Fruit fly (Drosophila melanogaster) whole organism, embryonic: ENCODE data around the gene Ac76E.

Experiments used
- CG10267 ChIP-seq: fragments of 200-800 bp; sonication (Bioruptor generic); optimal IDR thresholded peaks from 2 replicates; lab custom pipeline; 2018; ENCODE audit warnings: missing biosample characterization, mild to moderate bottlenecking, missing genetic modification characterization, moderate library complexity
- CG10321 ChIP-seq: fragments of 200-800 bp; sonication (Bioruptor generic); IDR thresholded peaks from 2 replicates; pipeline ENCODE4 v1.3.6; 2022; ENCODE audit warnings: missing biosample characterization, missing genetic modification characterization
- CG10366 ChIP-seq: fragments of 200-800 bp; sonication (Bioruptor generic); IDR thresholded peaks from 2 replicates; pipeline ENCODE4 v1.3.6; 2022; ENCODE audit warnings: missing biosample characterization, missing genetic modification characterization
- CG11247 ChIP-seq: fragments of 200-800 bp; sonication (Bioruptor generic); IDR thresholded peaks from 2 replicates; pipeline ENCODE4 v1.3.6; 2022; ENCODE audit warnings: missing biosample characterization, missing genetic modification characterization
- CG13287 ChIP-seq: fragments of 200-800 bp; sonication (Bioruptor generic); IDR thresholded peaks from 2 replicates; pipeline ENCODE4 v1.3.6; 2022; ENCODE audit warnings: missing biosample characterization, missing genetic modification characterization; ENCODE audit not compliant: partially characterized antibody
- CG15073 ChIP-seq: fragments of 200-800 bp; sonication (Bioruptor generic); optimal IDR thresholded peaks from 2 replicates; lab custom pipeline; 2016; ENCODE audit warnings: missing biosample characterization, missing genetic modification characterization
- CG1602 ChIP-seq: fragments of 200-800 bp; sonication (Bioruptor generic); optimal IDR thresholded peaks from 3 replicates; lab custom pipeline; 2016; ENCODE audit warnings: missing biosample characterization, missing genetic modification characterization
- CG17186 ChIP-seq: fragments of 200-800 bp; sonication (Bioruptor generic); optimal IDR thresholded peaks from 3 replicates; lab custom pipeline; 2017; ENCODE audit warnings: missing biosample characterization, missing genetic modification reagents, missing genetic modification characterization
- CG18011 ChIP-seq: fragments of 200-800 bp; sonication (Bioruptor generic); optimal IDR thresholded peaks from 2 replicates; lab custom pipeline; 2017; ENCODE audit warnings: missing biosample characterization, missing genetic modification characterization, mild to moderate bottlenecking, moderate library complexity, missing genotype
- CG2116 ChIP-seq: fragments of 200-800 bp; sonication (Bioruptor generic); optimal IDR thresholded peaks from 3 replicates; lab custom pipeline; 2018; ENCODE audit warnings: missing biosample characterization, mild to moderate bottlenecking, missing genetic modification characterization
- CG2889 ChIP-seq: fragments of 200-800 bp; sonication (Bioruptor generic); IDR thresholded peaks from 3 replicates; pipeline ENCODE4 v1.3.6; 2022; ENCODE audit warnings: missing biosample characterization, missing genetic modification characterization
- CG31388 ChIP-seq: fragments of 200-800 bp; sonication (Bioruptor generic); optimal IDR thresholded peaks from 2 replicates; lab custom pipeline; 2016; ENCODE audit warnings: missing biosample characterization, missing genetic modification characterization
- CG3838 ChIP-seq: fragments of 200-800 bp; sonication (Bioruptor generic); optimal IDR thresholded peaks from 3 replicates; lab custom pipeline; 2016; ENCODE audit warnings: missing biosample characterization, missing genetic modification characterization
- CG3995 ChIP-seq: fragments of 200-800 bp; sonication (Bioruptor generic); optimal IDR thresholded peaks from 3 replicates; lab custom pipeline; 2016; ENCODE audit warnings: missing biosample characterization, missing genetic modification characterization
- CG6689 ChIP-seq: fragments of 200-800 bp; sonication (Bioruptor generic); IDR thresholded peaks from 2 replicates; pipeline ENCODE4 v1.3.6; 2022; ENCODE audit warnings: missing biosample characterization, missing genetic modification characterization
- CG7839 ChIP-seq: fragments of 200-800 bp; sonication (Bioruptor generic); optimal IDR thresholded peaks from 3 replicates; lab custom pipeline; 2018; ENCODE audit warnings: missing biosample characterization, mild to moderate bottlenecking, missing genetic modification characterization, moderate library complexity
- CG8765 ChIP-seq: fragments of 200-800 bp; sonication (Bioruptor generic); IDR thresholded peaks from 2 replicates; pipeline ENCODE4 v1.3.6; 2022; ENCODE audit warnings: missing biosample characterization, missing genetic modification characterization
- D ChIP-seq, 2 experiments: fragments of 200-800 bp in 1 of 2; fragments of >200 bp in 1 of 2; sonication (Bioruptor generic) in 1 of 2; optimal IDR thresholded peaks; 2 replicates in 1 of 2; 3 replicates in 1 of 2; lab custom pipeline; 2017; ENCODE audit warnings: mild to moderate bottlenecking in 1 of 2, missing biosample characterization in 1 of 2, missing genetic modification characterization in 1 of 2, missing genetic modification reagents in 1 of 2
- Dek ChIP-seq: fragments of 200-800 bp; sonication (Bioruptor generic); optimal IDR thresholded peaks from 3 replicates; lab custom pipeline; 2019; ENCODE audit warnings: missing biosample characterization, mild to moderate bottlenecking, missing genetic modification characterization, moderate library complexity
- Dfd ChIP-seq, 2 experiments: fragments of >200 bp; optimal IDR thresholded peaks; 2 replicates each; lab custom pipeline; 2017; ENCODE audit warnings: missing biosample characterization in 2 of 2, missing genetic modification characterization in 2 of 2
- Dll ChIP-seq: fragments of 200-800 bp; sonication (Bioruptor generic); IDR thresholded peaks from 4 replicates; pipeline ENCODE4 v1.3.6; 2022; ENCODE audit warnings: missing biosample characterization, missing genetic modification characterization; ENCODE audit not compliant: partially characterized antibody
- Doc3 ChIP-seq: fragments of 200-800 bp; sonication (Bioruptor generic); IDR thresholded peaks from 3 replicates; pipeline ENCODE4 v1.3.6; 2022; ENCODE audit warnings: missing biosample characterization, missing genetic modification characterization; ENCODE audit not compliant: partially characterized antibody
- Drgx ChIP-seq: fragments of 200-800 bp; sonication (Bioruptor generic); IDR thresholded peaks from 2 replicates; pipeline ENCODE4 v1.3.6; 2022; ENCODE audit warnings: missing biosample characterization, missing genetic modification characterization
- Ets65A ChIP-seq: fragments of 200-800 bp; sonication (Bioruptor generic); peaks from one replicate; lab custom pipeline; 2016; ENCODE audit warnings: missing biosample characterization, missing genetic modification characterization
- HHEX ChIP-seq: fragments of 200-800 bp; sonication (Bioruptor generic); optimal IDR thresholded peaks from 3 replicates; lab custom pipeline; 2017; ENCODE audit warnings: missing biosample characterization, mild to moderate bottlenecking, missing genetic modification characterization, missing genetic modification reagents
- HLHmδ ChIP-seq: fragments of 200-800 bp; sonication (Bioruptor generic); optimal IDR thresholded peaks from 2 replicates; lab custom pipeline; 2018; ENCODE audit warnings: missing biosample characterization, mild to moderate bottlenecking, missing genetic modification characterization, moderate library complexity
- Lhr ChIP-seq: fragments of 200-800 bp; sonication (Bioruptor generic); optimal IDR thresholded peaks from 3 replicates; lab custom pipeline; 2017; ENCODE audit warnings: mild to moderate bottlenecking, missing biosample characterization, missing genetic modification reagents, missing genetic modification characterization
- Neu2 ChIP-seq: fragments of 200-800 bp; sonication (Bioruptor generic); optimal IDR thresholded peaks from 3 replicates; lab custom pipeline; 2016; ENCODE audit warnings: missing biosample characterization, missing genetic modification characterization, borderline replicate concordance
- Poxn ChIP-seq: fragments of 200-800 bp; sonication (Bioruptor generic); IDR thresholded peaks from 2 replicates; pipeline ENCODE4 v1.3.6; 2022; ENCODE audit warnings: missing biosample characterization, missing genetic modification characterization
- Rfx ChIP-seq: fragments of 200-800 bp; sonication (Bioruptor generic); IDR thresholded peaks from 2 replicates; pipeline ENCODE4 v1.3.6; 2022; ENCODE audit warnings: missing biosample characterization, missing genetic modification characterization
- Sox102F ChIP-seq: fragments of 200-800 bp; sonication (Bioruptor generic); optimal IDR thresholded peaks from 2 replicates; lab custom pipeline; 2018; ENCODE audit warnings: missing biosample characterization, mild to moderate bottlenecking, missing genetic modification characterization, moderate library complexity
- Xrp1 ChIP-seq: fragments of 200-800 bp; sonication (Bioruptor generic); IDR thresholded peaks from 2 replicates; pipeline ENCODE4 v1.3.6; 2022; ENCODE audit warnings: missing biosample characterization, missing genetic modification characterization
- btn ChIP-seq: fragments of 200-800 bp; sonication (Bioruptor generic); optimal IDR thresholded peaks from 2 replicates; lab custom pipeline; 2016; ENCODE audit warnings: missing biosample characterization, missing genetic modification characterization
- chn ChIP-seq: fragments of 200-800 bp; sonication (Bioruptor generic); optimal IDR thresholded peaks from 2 replicates; lab custom pipeline; 2016; ENCODE audit warnings: missing biosample characterization, missing genetic modification characterization
- dan ChIP-seq: fragments of 200-800 bp; sonication (Bioruptor generic); IDR thresholded peaks from 2 replicates; pipeline ENCODE4 v1.3.6; 2022; ENCODE audit warnings: missing biosample characterization, missing genetic modification characterization
- gem ChIP-seq: fragments of 200-800 bp; sonication (Bioruptor generic); optimal IDR thresholded peaks from 2 replicates; lab custom pipeline; 2019; ENCODE audit warnings: missing biosample characterization, mild to moderate bottlenecking, missing genetic modification characterization, moderate library complexity
- gsb-n ChIP-seq: fragments of 200-800 bp; sonication (Bioruptor generic); optimal IDR thresholded peaks from 3 replicates; lab custom pipeline; 2018; ENCODE audit warnings: missing biosample characterization, mild to moderate bottlenecking, missing genetic modification characterization
- ham ChIP-seq: fragments of 200-800 bp; sonication (Bioruptor generic); IDR thresholded peaks from 2 replicates; pipeline ENCODE4 v1.3.6; 2022; ENCODE audit warnings: missing biosample characterization, missing genetic modification characterization
- lab ChIP-seq: fragments of 200-800 bp; sonication (Bioruptor generic); optimal IDR thresholded peaks from 3 replicates; lab custom pipeline; 2017; ENCODE audit warnings: missing biosample characterization, missing genetic modification characterization, mild to moderate bottlenecking, moderate library complexity, missing genetic modification reagents
- maf-S ChIP-seq: fragments of 200-800 bp; sonication (Bioruptor generic); optimal IDR thresholded peaks from 2 replicates; lab custom pipeline; 2016; ENCODE audit warnings: missing biosample characterization, missing genetic modification characterization
- odd ChIP-seq: fragments of 200-800 bp; sonication (Bioruptor generic); optimal IDR thresholded peaks from 2 replicates; lab custom pipeline; 2017; ENCODE audit warnings: missing biosample characterization, mild to moderate bottlenecking, missing genetic modification characterization
- pnt ChIP-seq: fragments of 200-800 bp; sonication (Bioruptor generic); optimal IDR thresholded peaks from 3 replicates; lab custom pipeline; 2016; ENCODE audit warnings: missing biosample characterization, missing genetic modification characterization
- prd ChIP-seq, 3 experiments: fragments of >200 bp in 2 of 3; fragments of 200-800 bp in 1 of 3; sonication (Bioruptor generic) in 1 of 3; optimal IDR thresholded peaks in 2 of 3; IDR thresholded peaks in 1 of 3; 2 replicates in 2 of 3; 3 replicates in 1 of 3; pipeline versions ENCODE4 v1.3.6 to Lab custom; 2017 to 2022; ENCODE audit warnings: missing biosample characterization in 1 of 3, missing genetic modification characterization in 1 of 3
- sens ChIP-seq: fragments of 200-800 bp; sonication (Bioruptor generic); peaks from one replicate; lab custom pipeline; 2016; ENCODE audit warnings: missing biosample characterization, missing genetic modification characterization
- so ChIP-seq: fragments of 200-800 bp; sonication (Bioruptor generic); IDR thresholded peaks from 3 replicates; pipeline ENCODE4 v1.3.6; 2022; ENCODE audit warnings: missing biosample characterization, missing genetic modification characterization
- sob ChIP-seq: fragments of 200-800 bp; sonication (Bioruptor generic); IDR thresholded peaks from 2 replicates; pipeline ENCODE4 v1.3.6; 2022; ENCODE audit warnings: missing biosample characterization, missing genetic modification characterization
- tll ChIP-seq, 2 experiments: fragments of 200-800 bp in 1 of 2; fragments of >200 bp in 1 of 2; sonication (Bioruptor generic) in 1 of 2; optimal IDR thresholded peaks; 2 replicates each; lab custom pipeline; 2017 to 2019; ENCODE audit warnings: missing biosample characterization in 2 of 2, missing genetic modification characterization in 2 of 2, mild to moderate bottlenecking in 1 of 2, moderate library complexity in 1 of 2
- trem ChIP-seq: fragments of 200-800 bp; optimal IDR thresholded peaks from 3 replicates; lab custom pipeline; 2019; ENCODE audit warnings: missing biosample characterization, mild to moderate bottlenecking, missing genetic modification characterization, moderate library complexity
- wor ChIP-seq: fragments of 200-800 bp; sonication (Bioruptor generic); IDR thresholded peaks from 2 replicates; pipeline ENCODE4 v1.3.6; 2022; ENCODE audit warnings: missing biosample characterization, missing genetic modification characterization
- zen ChIP-seq: fragments of 200-800 bp; sonication (Bioruptor generic); optimal IDR thresholded peaks from 3 replicates; lab custom pipeline; 2018; ENCODE audit warnings: missing biosample characterization, mild to moderate bottlenecking, missing genetic modification characterization, moderate library complexity

Ac76E gene

dm6 chr3L:19905427-19905826, 33.7 kb upstream of the Ac76E start (continued):
- peak; percentile 28 for TF ChIP-seq gem (tag; lab: Kevin White, UChicago)
- TF ChIP-seq Dek: no peak
- TF ChIP-seq HHEX (GFP tag; lab: Kevin White, UChicago): no peak
- no peak for TF ChIP-seq wor (GFP tag; lab: Robert Waterston, UW)
- TF ChIP-seq Neu2 (GFP tag; lab: Kevin White, UChicago): no peak
- no peak for TF ChIP-seq tll (GFP tag; optimal IDR thresholded peaks at IDR 0.05; lab: Kevin White, UChicago)
- TF ChIP-seq CG10267 (tag; lab: Kevin White, UChicago): no peak
- TF ChIP-seq CG11247 (GFP tag; lab: Robert Waterston, UW): no peak
- TF ChIP-seq odd (GFP tag; lab: Kevin White, UChicago): no peak
- no peak for TF ChIP-seq CG3995
- no peak for TF ChIP-seq CG17186 (GFP tag; lab: Kevin White, UChicago)
- TF ChIP-seq ham (GFP tag; lab: Robert Waterston, UW): no peak
- TF ChIP-seq chn (GFP tag; lab: Kevin White, UChicago): peak; percentile 10
- TF ChIP-seq CG2116 (GFP tag; lab: Kevin White, UChicago): no peak
- no peak for TF ChIP-seq maf-S
- TF ChIP-seq CG7839 (tag; lab: Kevin White, UChicago): no peak
- no peak for TF ChIP-seq dan (GFP tag; lab: Robert Waterston, UW)
- no peak for TF ChIP-seq gsb-n (tag; lab: Kevin White, UChicago)
- TF ChIP-seq so (GFP tag; lab: Robert Waterston, UW): no peak
- no peak for TF ChIP-seq Rfx
- TF ChIP-seq Dll (GFP tag; lab: Robert Waterston, UW): no peak
- TF ChIP-seq D (optimal IDR thresholded peaks at IDR 0.05; lab: Kevin White, UChicago): no peak
- TF ChIP-seq D (GFP tag; optimal IDR thresholded peaks at IDR 0.05; lab: Kevin White, UChicago): no peak
- no peak for TF ChIP-seq CG31388 (GFP tag; lab: Kevin White, UChicago)
- TF ChIP-seq Doc3 (GFP tag; lab: Robert Waterston, UW): no peak
- no peak for TF ChIP-seq Poxn (GFP tag; lab: Robert Waterston, UW)
- no peak for TF ChIP-seq Dfd (GFP tag; optimal IDR thresholded peaks at IDR 0.05; lab: Kevin White, UChicago)
- TF ChIP-seq CG13287 (GFP tag; lab: Robert Waterston, UW): no peak
- TF ChIP-seq Ets65A (GFP tag; lab: Kevin White, UChicago): peak; percentile 23
- TF ChIP-seq CG6689 (GFP tag; lab: Robert Waterston, UW): peak; percentile 24; the same call in 1 of the 2 replicates
- no peak for TF ChIP-seq trem (tag; lab: Kevin White, UChicago)
- TF ChIP-seq CG10321 (GFP tag; lab: Robert Waterston, UW): no peak
- no peak for TF ChIP-seq pnt (GFP tag; lab: Kevin White, UChicago)
- peak; percentile 35 for TF ChIP-seq Sox102F (GFP tag; lab: Kevin White, UChicago)
- 0 out of 2 replicates have a peak, but pooled peaks have one; percentile 10 for TF ChIP-seq Xrp1 (GFP tag; lab: Robert Waterston, UW)
- TF ChIP-seq CG15073 (GFP tag; lab: Kevin White, UChicago): no peak
- TF ChIP-seq CG8765 (GFP tag; lab: Robert Waterston, UW): no peak; the same call in 1 of the 2 replicates
- TF ChIP-seq CG1602 (GFP tag; lab: Kevin White, UChicago): no peak
- TF ChIP-seq CG3838 (GFP tag; lab: Kevin White, UChicago): no peak
- TF ChIP-seq CG10366: peak; percentile 34; the same call in 1 of the 2 replicates
- TF ChIP-seq btn (GFP tag; lab: Kevin White, UChicago): no peak
- TF ChIP-seq zen (tag; lab: Kevin White, UChicago): no peak
- no peak for TF ChIP-seq sob (GFP tag; lab: Robert Waterston, UW)
- peak; percentile 11 for TF ChIP-seq lab (GFP tag; lab: Kevin White, UChicago)
- TF ChIP-seq sens (GFP tag; lab: Kevin White, UChicago): peak; percentile 72
- TF ChIP-seq CG2889 (GFP tag; lab: Robert Waterston, UW): no peak
- peak; percentile 50 for TF ChIP-seq Drgx
- TF ChIP-seq Lhr (GFP tag; lab: Kevin White, UChicago): no peak
- no peak for TF ChIP-seq CG18011 (GFP tag; lab: Kevin White, UChicago)
- TF ChIP-seq HLHmδ (GFP tag; lab: Kevin White, UChicago): no peak
- TF ChIP-seq prd (optimal IDR thresholded peaks at IDR 0.05; lab: Kevin White, UChicago): no peak
- 0 out of 3 replicates have a peak, but pooled peaks have one; percentile 16 for TF ChIP-seq prd (GFP tag; IDR thresholded peaks at IDR 0.05; lab: Robert Waterston, UW)
